Fruit fly (Drosophila melanogaster) whole organism, prepupa: ENCODE results near the gene CG34238.
A peak's percentile ranks its signal among the peaks of the same experiment; 100 is the strongest.

ENCODE experiments used
- CG10631 ChIP-seq: fragments of 200-800 bp; sonication (Bioruptor generic); optimal IDR thresholded peaks from 2 replicates; lab custom pipeline; 2016; ENCODE audit warnings: missing biosample characterization, missing genetic modification characterization
- CG10669 ChIP-seq: fragments of 200-800 bp; sonication (Bioruptor generic); optimal IDR thresholded peaks from 3 replicates; lab custom pipeline; 2018; ENCODE audit warnings: missing biosample characterization, mild to moderate bottlenecking, missing genetic modification characterization, moderate library complexity
- CG11294 ChIP-seq: fragments of 200-800 bp; sonication (Bioruptor generic); IDR thresholded peaks from 2 replicates; pipeline ENCODE4 v1.3.6; 2022; ENCODE audit warnings: missing biosample characterization, missing genetic modification characterization
- CG11902 ChIP-seq: fragments of 200-800 bp; sonication (Bioruptor generic); optimal IDR thresholded peaks from 3 replicates; lab custom pipeline; 2016; ENCODE audit warnings: missing biosample characterization, missing genetic modification characterization
- CG15336 ChIP-seq: fragments of 200-800 bp; sonication (Bioruptor generic); IDR thresholded peaks from 2 replicates; pipeline ENCODE4 v1.3.6; 2022; ENCODE audit warnings: missing biosample characterization, missing genetic modification characterization
- CG1621 ChIP-seq: fragments of 200-800 bp; sonication (Bioruptor generic); optimal IDR thresholded peaks from 3 replicates; lab custom pipeline; 2018; ENCODE audit warnings: missing biosample characterization, mild to moderate bottlenecking, missing genetic modification characterization
- CG16779 ChIP-seq: fragments of 200-800 bp; sonication (Bioruptor generic); optimal IDR thresholded peaks from 3 replicates; lab custom pipeline; 2017; ENCODE audit warnings: missing biosample characterization, mild to moderate bottlenecking, missing genetic modification characterization
- CG3032 ChIP-seq: fragments of 200-800 bp; optimal IDR thresholded peaks from 2 replicates; lab custom pipeline; 2019; ENCODE audit warnings: missing biosample characterization, mild to moderate bottlenecking, missing genetic modification characterization, moderate library complexity
- CG31627 ChIP-seq: fragments of 200-800 bp; sonication (Bioruptor generic); optimal IDR thresholded peaks from 3 replicates; lab custom pipeline; 2016; ENCODE audit warnings: missing biosample characterization, missing genetic modification characterization
- CG32006 ChIP-seq: fragments of 200-800 bp; sonication (Bioruptor generic); optimal IDR thresholded peaks from 3 replicates; lab custom pipeline; 2017; ENCODE audit warnings: missing biosample characterization, mild to moderate bottlenecking, missing genetic modification characterization
- CG34406 ChIP-seq: fragments of 200-800 bp; sonication (Bioruptor generic); optimal IDR thresholded peaks from 3 replicates; lab custom pipeline; 2016; ENCODE audit warnings: missing biosample characterization, missing genetic modification characterization
- CG3919 ChIP-seq: fragments of 200-800 bp; sonication (Bioruptor generic); optimal IDR thresholded peaks from 3 replicates; lab custom pipeline; 2016; ENCODE audit warnings: missing biosample characterization, missing genetic modification characterization
- CG4318 ChIP-seq: fragments of 200-800 bp; sonication (Bioruptor generic); optimal IDR thresholded peaks from 3 replicates; lab custom pipeline; 2017; ENCODE audit warnings: missing biosample characterization, mild to moderate bottlenecking, missing genetic modification characterization
- CG6163 ChIP-seq: fragments of 200-800 bp; sonication (Bioruptor generic); IDR thresholded peaks from 3 replicates; pipeline ENCODE4 v1.3.6; 2022; ENCODE audit warnings: missing biosample characterization, missing genetic modification characterization
- CG6276 ChIP-seq: fragments of 200-800 bp; sonication (Bioruptor generic); optimal IDR thresholded peaks from 2 replicates; lab custom pipeline; 2017; ENCODE audit warnings: missing biosample characterization, mild to moderate bottlenecking, missing genetic modification characterization
- CG6792 ChIP-seq: fragments of 200-800 bp; sonication (Bioruptor generic); optimal IDR thresholded peaks from 3 replicates; lab custom pipeline; 2016; ENCODE audit warnings: missing biosample characterization, missing genetic modification characterization
- CG6808 ChIP-seq: fragments of 200-800 bp; sonication (Bioruptor generic); optimal IDR thresholded peaks from 3 replicates; lab custom pipeline; 2017; ENCODE audit warnings: missing biosample characterization, missing genetic modification characterization, mild to moderate bottlenecking, moderate library complexity, missing genetic modification reagents
- CG6854 ChIP-seq: fragments of 200-800 bp; sonication (Bioruptor generic); optimal IDR thresholded peaks from 2 replicates; lab custom pipeline; 2017; ENCODE audit warnings: missing biosample characterization, mild to moderate bottlenecking, missing genetic modification characterization
- CG7368 ChIP-seq: fragments of 200-800 bp; sonication (Bioruptor generic); optimal IDR thresholded peaks from 3 replicates; lab custom pipeline; 2016; ENCODE audit warnings: missing biosample characterization, missing genetic modification characterization
- CG8119 ChIP-seq: fragments of 200-800 bp; sonication (Bioruptor generic); IDR thresholded peaks from 3 replicates; pipeline ENCODE4 v1.3.6; 2022; ENCODE audit warnings: missing biosample characterization, missing genetic modification characterization
- CG8319 ChIP-seq: fragments of 200-800 bp; sonication (Bioruptor generic); optimal IDR thresholded peaks from 3 replicates; lab custom pipeline; 2016; ENCODE audit warnings: missing biosample characterization, missing genetic modification characterization
- CG8632 ChIP-seq: fragments of 200-800 bp; sonication (Bioruptor generic); optimal IDR thresholded peaks from 3 replicates; lab custom pipeline; 2016; ENCODE audit warnings: missing biosample characterization, missing genetic modification characterization
- CG9139 ChIP-seq: fragments of 200-800 bp; sonication (Bioruptor generic); optimal IDR thresholded peaks from 3 replicates; lab custom pipeline; 2017; ENCODE audit warnings: missing biosample characterization, mild to moderate bottlenecking, missing genetic modification characterization
- Eip75B ChIP-seq: fragments of 200-800 bp; sonication (Bioruptor generic); optimal IDR thresholded peaks from 3 replicates; lab custom pipeline; 2016; ENCODE audit warnings: missing biosample characterization, missing genetic modification characterization
- Eip78C ChIP-seq: fragments of 200-800 bp; sonication (Bioruptor generic); peaks from one replicate; lab custom pipeline; 2016; ENCODE audit warnings: missing biosample characterization, missing genetic modification characterization
- Eip93F ChIP-seq: fragments of 200-800 bp; sonication (Bioruptor generic); optimal IDR thresholded peaks from 2 replicates; lab custom pipeline; 2016; ENCODE audit warnings: missing biosample characterization, mild to moderate bottlenecking, missing genetic modification characterization
- Gug ChIP-seq: fragments of 200-800 bp; sonication (Bioruptor generic); IDR thresholded peaks from 2 replicates; pipeline ENCODE4 v1.3.6; 2022; ENCODE audit warnings: missing biosample characterization, missing genetic modification characterization
- Hr38 ChIP-seq: sonication (Bioruptor generic); optimal IDR thresholded peaks from 2 replicates; lab custom pipeline; 2016; ENCODE audit warnings: missing biosample characterization, missing genetic modification characterization
- Hr39 ChIP-seq: fragments of 200-800 bp; sonication (Bioruptor generic); optimal IDR thresholded peaks from 2 replicates; lab custom pipeline; 2016; ENCODE audit warnings: missing biosample characterization, missing genetic modification characterization
- Hr4 ChIP-seq: fragments of 200-800 bp; sonication (Bioruptor generic); optimal IDR thresholded peaks from 3 replicates; lab custom pipeline; 2016; ENCODE audit warnings: missing biosample characterization, missing genetic modification characterization
- Lpt ChIP-seq: fragments of 200-800 bp; sonication (Bioruptor generic); optimal IDR thresholded peaks from 3 replicates; lab custom pipeline; 2016; ENCODE audit warnings: missing biosample characterization, missing genetic modification characterization
- Met ChIP-seq: fragments of 200-800 bp; sonication (Bioruptor generic); optimal IDR thresholded peaks from 3 replicates; lab custom pipeline; 2016; ENCODE audit warnings: missing biosample characterization, missing genetic modification characterization
- OdsH ChIP-seq: fragments of 200-800 bp; sonication (Bioruptor generic); optimal IDR thresholded peaks from 3 replicates; lab custom pipeline; 2016; ENCODE audit warnings: missing biosample characterization, missing genetic modification characterization
- Smox ChIP-seq: fragments of 200-800 bp; sonication (Bioruptor generic); optimal IDR thresholded peaks from 3 replicates; lab custom pipeline; 2016; ENCODE audit warnings: missing biosample characterization, missing genetic modification characterization
- Sox102F ChIP-seq: fragments of 200-800 bp; sonication (Bioruptor generic); optimal IDR thresholded peaks from 2 replicates; lab custom pipeline; 2016; ENCODE audit warnings: missing biosample characterization, mild to moderate bottlenecking, missing genetic modification characterization
- Sox14 ChIP-seq: fragments of 200-800 bp; sonication (Bioruptor generic); optimal IDR thresholded peaks from 3 replicates; lab custom pipeline; 2016; ENCODE audit warnings: missing biosample characterization, missing genetic modification characterization
- acj6 ChIP-seq: fragments of 200-800 bp; sonication (Bioruptor generic); optimal IDR thresholded peaks from 3 replicates; lab custom pipeline; 2016; ENCODE audit warnings: missing biosample characterization, missing genetic modification characterization
- dsx ChIP-seq: fragments of 200-800 bp; optimal IDR thresholded peaks from 3 replicates; lab custom pipeline; 2019; ENCODE audit warnings: missing biosample characterization, mild to moderate bottlenecking, missing genetic modification characterization, moderate library complexity; ENCODE audit not compliant: poor library complexity, severe bottlenecking
- eg ChIP-seq: fragments of 200-800 bp; sonication (Bioruptor generic); IDR thresholded peaks from 3 replicates; pipeline ENCODE4 v1.3.6; 2022; ENCODE audit warnings: missing biosample characterization, missing genetic modification characterization
- esn ChIP-seq: fragments of 200-800 bp; sonication (Bioruptor generic); optimal IDR thresholded peaks from 2 replicates; lab custom pipeline; 2016; ENCODE audit warnings: missing biosample characterization, mild to moderate bottlenecking, missing genetic modification characterization, moderate library complexity
- fd59A ChIP-seq: fragments of 200-800 bp; sonication (Bioruptor generic); optimal IDR thresholded peaks from 2 replicates; lab custom pipeline; 2017; ENCODE audit warnings: missing biosample characterization, mild to moderate bottlenecking, missing genetic modification characterization, missing genetic modification reagents
- fkh ChIP-seq: fragments of 200-800 bp; sonication (Bioruptor generic); optimal IDR thresholded peaks from 3 replicates; lab custom pipeline; 2017; ENCODE audit warnings: missing biosample characterization, mild to moderate bottlenecking, missing genetic modification characterization, moderate library complexity
- lz ChIP-seq: fragments of 200-800 bp; sonication (Bioruptor generic); optimal IDR thresholded peaks from 3 replicates; lab custom pipeline; 2016; ENCODE audit warnings: missing biosample characterization, missing genetic modification characterization
- net ChIP-seq: fragments of 200-800 bp; sonication (Bioruptor generic); optimal IDR thresholded peaks from 3 replicates; lab custom pipeline; 2016; ENCODE audit warnings: missing biosample characterization, missing genetic modification characterization
- pdm3 ChIP-seq: fragments of 200-800 bp; sonication (Bioruptor generic); optimal IDR thresholded peaks from 3 replicates; lab custom pipeline; 2016; ENCODE audit warnings: missing biosample characterization, missing genetic modification characterization
- salr ChIP-seq, 2 experiments: fragments of 200-800 bp; sonication (Bioruptor generic); optimal IDR thresholded peaks; 3 replicates each; lab custom pipeline; 2016 to 2018; ENCODE audit warnings: missing biosample characterization in 2 of 2, missing genetic modification characterization in 2 of 2, mild to moderate bottlenecking in 1 of 2
- spab ChIP-seq: fragments of 200-800 bp; sonication (Bioruptor generic); optimal IDR thresholded peaks from 2 replicates; lab custom pipeline; 2017; ENCODE audit warnings: missing biosample characterization, mild to moderate bottlenecking, missing genetic modification characterization, missing genetic modification reagents
- ss ChIP-seq, 2 experiments: fragments of 200-800 bp; sonication (Bioruptor generic); optimal IDR thresholded peaks; 2 replicates in 1 of 2; 3 replicates in 1 of 2; lab custom pipeline; 2017 to 2018; ENCODE audit warnings: mild to moderate bottlenecking in 2 of 2, missing biosample characterization in 2 of 2, missing genetic modification characterization in 2 of 2, moderate library complexity in 1 of 2
- topi ChIP-seq: fragments of 200-800 bp; sonication (Bioruptor generic); optimal IDR thresholded peaks from 3 replicates; lab custom pipeline; 2016; ENCODE audit warnings: missing biosample characterization, missing genetic modification characterization
- vri ChIP-seq: fragments of 200-800 bp; sonication (Bioruptor generic); optimal IDR thresholded peaks from 3 replicates; lab custom pipeline; 2016; ENCODE audit warnings: missing biosample characterization, mild to moderate bottlenecking, missing genetic modification characterization

Gene CG34238

dm6 chr3L:10630885-10631359, 4.6 kb downstream of the CG34238 start, which contains the start of the genes CG42535, CG34001 and hay:
TSS of gene CG42535 (minus strand) at chr3L:10630935.
TSS of gene CG34001 (plus strand) at chr3L:10631079.
TSS of gene hay (plus strand) at chr3L:10631079.
- TF ChIP-seq Sox14 (GFP tag; lab: Kevin White, UChicago) (peak; percentile 45), CG6276 (no peak)

- TF ChIP-seq Met (GFP tag; lab: Kevin White, UChicago) (no peak), CG6808 (GFP tag; lab: Kevin White, UChicago) (peak; percentile 88), CG11294 (GFP tag; lab: Robert Waterston, UW) (peak; percentile 92), topi (GFP tag; lab: Kevin White, UChicago) (peak; percentile 86), CG4318 (GFP tag; lab: Kevin White, UChicago) (peak; percentile 91), acj6 (GFP tag; lab: Kevin White, UChicago) (peak; percentile 92), Hr4 (no peak), Eip93F (GFP tag; lab: Kevin White, UChicago) (peak; percentile 66), pdm3 (GFP tag; lab: Kevin White, UChicago) (peak; percentile 83), CG7368 (GFP tag; lab: Kevin White, UChicago) (no peak), fkh (peak; percentile 78), ss (GFP tag; optimal IDR thresholded peaks at IDR 0.05; lab: Kevin White, UChicago) (peak in 1 of 2 experiments; percentile 96), Smox (peak; percentile 78), Eip78C (GFP tag; lab: Kevin White, UChicago) (peak; percentile 94), CG15336 (GFP tag; lab: Robert Waterston, UW) (peak; percentile 94), CG31627 (peak; percentile 84), CG6854 (GFP tag; lab: Kevin White, UChicago) (peak; percentile 90), CG10669 (GFP tag; lab: Kevin White, UChicago) (peak; percentile 89), CG6792 (GFP tag; lab: Kevin White, UChicago) (peak; percentile 87), CG9139 (GFP tag; lab: Kevin White, UChicago) (peak; percentile 88), Hr39 (GFP tag; lab: Kevin White, UChicago) (peak; percentile 85), Gug (GFP tag; lab: Robert Waterston, UW) (peak; percentile 91), spab (GFP tag; lab: Kevin White, UChicago) (peak; percentile 87), CG32006 (GFP tag; lab: Kevin White, UChicago) (peak; percentile 96), salr (GFP tag; optimal IDR thresholded peaks at IDR 0.05; lab: Kevin White, UChicago) (peak in 1 of 2 experiments; percentile 84), CG6163 (GFP tag; lab: Robert Waterston, UW) (peak; percentile 92; the same call in 2 of the 3 replicates), Eip75B (GFP tag; lab: Kevin White, UChicago) (peak; percentile 82), eg (GFP tag; lab: Robert Waterston, UW) (peak; percentile 94), net (GFP tag; lab: Kevin White, UChicago) (peak; percentile 85), CG16779 (tag; lab: Kevin White, UChicago) (no peak), CG1621 (tag; lab: Kevin White, UChicago) (no peak), Sox102F (no peak), CG10631 (peak; percentile 97), dsx (peak; percentile 94), CG11902 (GFP tag; lab: Kevin White, UChicago) (peak; percentile 85), CG3919 (GFP tag; lab: Kevin White, UChicago) (peak; percentile 88), Hr38 (no peak), OdsH (GFP tag; lab: Kevin White, UChicago) (peak; percentile 93), lz (GFP tag; lab: Kevin White, UChicago) (peak; percentile 85), Lpt (GFP tag; lab: Kevin White, UChicago) (peak; percentile 62), CG34406 (GFP tag; lab: Kevin White, UChicago) (peak; percentile 96), CG8119 (GFP tag; lab: Robert Waterston, UW) (peak; percentile 92), esn (GFP tag; lab: Kevin White, UChicago) (peak; percentile 92), CG8319 (GFP tag; lab: Kevin White, UChicago) (peak; percentile 83), CG3032 (tag; lab: Kevin White, UChicago) (peak; percentile 97), fd59A (GFP tag; lab: Kevin White, UChicago) (peak; percentile 75), CG8632 (GFP tag; lab: Kevin White, UChicago) (peak; percentile 93), vri (GFP tag; lab: Kevin White, UChicago) (no peak)
Observed at dm6 chr3L:10637819-10638218, 11.5 kb downstream of the CG34238 start, which contains the start of gene Cnep1r2. TSS of gene Cnep1r2 (plus strand) at chr3L:10638146.
